Worm (Caenorhabditis elegans) whole organism, midembryonic: ENCODE measurements around the gene lgc-8.

Experiments used
- T22C8.4 ChIP-seq: fragments of 200-800 bp; sonication (Bioruptor generic); IDR thresholded peaks from 2 replicates; pipeline ENCODE4 v1.3.6; 2022; ENCODE audit warnings: missing genetic modification characterization, missing compliant biosample characterization
- cog-1 ChIP-seq: sonication (generic microtip); optimal IDR thresholded peaks from 2 replicates; lab custom pipeline; 2016; ENCODE audit warnings: missing genetic modification characterization, missing compliant biosample characterization
- flt-1 ChIP-seq: fragments of 200-800 bp; sonication (Bioruptor generic); IDR thresholded peaks from 2 replicates; pipeline ENCODE4 v1.3.6; 2022; ENCODE audit warnings: missing genetic modification characterization, missing compliant biosample characterization
- klf-2 ChIP-seq: fragments of 200-800 bp; sonication (Bioruptor generic); conservative IDR thresholded peaks from 2 replicates; pipeline ENCODE4 v1.3.6; 2022; ENCODE audit warnings: missing genetic modification reagents, missing genetic modification characterization, missing compliant biosample characterization
- med-1 ChIP-seq: sonication (generic microtip); optimal IDR thresholded peaks from 2 replicates; lab custom pipeline; 2017; ENCODE audit warnings: missing genetic modification characterization, mild to moderate bottlenecking, missing compliant biosample characterization, antibody characterized with exemption, missing genetic modification reagents; ENCODE audit not compliant: insufficient read depth
- ref-1 ChIP-seq: fragments of 200-800 bp; sonication (Bioruptor generic); conservative IDR thresholded peaks from 2 replicates; pipeline ENCODE4 v1.3.6; 2022; ENCODE audit warnings: missing genetic modification reagents, missing genetic modification characterization, missing compliant biosample characterization
- tab-1 ChIP-seq: fragments of 200-800 bp; sonication (Bioruptor generic); IDR thresholded peaks from 2 replicates; pipeline ENCODE4 v1.3.6; 2022; ENCODE audit warnings: missing genetic modification characterization, missing compliant biosample characterization
- ztf-23 ChIP-seq: fragments of 200-800 bp; sonication (Bioruptor generic); IDR thresholded peaks from 2 replicates; pipeline ENCODE4 v1.3.6; 2022; ENCODE audit warnings: missing genetic modification reagents, missing genetic modification characterization, missing compliant biosample characterization
- ztf-29 ChIP-seq: fragments of 200-800 bp; sonication (Bioruptor generic); IDR thresholded peaks from 2 replicates; pipeline ENCODE4 v1.3.6; 2022; ENCODE audit warnings: missing genetic modification reagents, missing genetic modification characterization, missing compliant biosample characterization

Gene lgc-8

ce11 chrIV:14729272-14729671, 13.7 kb downstream of the lgc-8 start:
- TF ChIP-seq tab-1 (GFP tag; lab: Robert Waterston, UW) (no peak), ref-1 (GFP tag; lab: Robert Waterston, UW) (no peak), ztf-23 (no peak), med-1 (no peak), cog-1 (tag; lab: Kevin White, UChicago) (no peak), flt-1 (GFP tag; lab: Robert Waterston, UW) (no peak), T22C8.4 (GFP tag; lab: Robert Waterston, UW) (no peak), klf-2 (GFP tag; lab: Robert Waterston, UW) (no peak), ztf-29 (GFP tag; lab: Robert Waterston, UW) (no peak)

ce11 chrIV:14741926-14742325, 26.3 kb downstream of the lgc-8 start:
- no peak for TF ChIP-seq med-1
- TF ChIP-seq cog-1 (tag; lab: Kevin White, UChicago): no peak
- no peak for TF ChIP-seq ztf-23
- TF ChIP-seq ref-1 (GFP tag; lab: Robert Waterston, UW): no peak
- no peak for TF ChIP-seq T22C8.4 (GFP tag; lab: Robert Waterston, UW)
- no peak for TF ChIP-seq ztf-29 (GFP tag; lab: Robert Waterston, UW)
- no peak for TF ChIP-seq flt-1 (GFP tag; lab: Robert Waterston, UW)
- no peak for TF ChIP-seq tab-1 (GFP tag; lab: Robert Waterston, UW)
- TF ChIP-seq klf-2 (GFP tag; lab: Robert Waterston, UW): no peak

ce11 chrIV:14754912-14755311, 39.3 kb downstream of the lgc-8 start, which contains the start of gene Y57G11C.499:
TSS of gene Y57G11C.499 (minus strand) at chrIV:14754934.
- no peak for TF ChIP-seq cog-1 (tag; lab: Kevin White, UChicago)
- no peak for TF ChIP-seq klf-2 (GFP tag; lab: Robert Waterston, UW)
- no peak for TF ChIP-seq flt-1 (GFP tag; lab: Robert Waterston, UW)
- TF ChIP-seq ref-1 (GFP tag; lab: Robert Waterston, UW): no peak
- no peak for TF ChIP-seq T22C8.4 (GFP tag; lab: Robert Waterston, UW)
- no peak for TF ChIP-seq tab-1 (GFP tag; lab: Robert Waterston, UW)
- no peak for TF ChIP-seq ztf-29 (GFP tag; lab: Robert Waterston, UW)
- no peak for TF ChIP-seq ztf-23
- no peak for TF ChIP-seq med-1

ce11 chrIV:14757786-14758185, 42.2 kb downstream of the lgc-8 start:
- no peak for TF ChIP-seq cog-1 (tag; lab: Kevin White, UChicago)

ce11 chrIV:14759662-14760061, 44.1 kb downstream of the lgc-8 start:
- TF ChIP-seq klf-2 (GFP tag; lab: Robert Waterston, UW) (no peak), flt-1 (GFP tag; lab: Robert Waterston, UW) (no peak), ztf-23 (no peak), ztf-29 (GFP tag; lab: Robert Waterston, UW) (no peak), ref-1 (GFP tag; lab: Robert Waterston, UW) (no peak), cog-1 (tag; lab: Kevin White, UChicago) (no peak), T22C8.4 (GFP tag; lab: Robert Waterston, UW) (no peak), med-1 (no peak), tab-1 (GFP tag; lab: Robert Waterston, UW) (no peak)

ce11 chrIV:14760845-14761244, 45.2 kb downstream of the lgc-8 start, which contains the start of gene ptp-5.2:
TSS of gene ptp-5.2 (minus strand) at chrIV:14760945.
- no peak for TF ChIP-seq ztf-23
- no peak for TF ChIP-seq med-1
- TF ChIP-seq ref-1 (GFP tag; lab: Robert Waterston, UW): no peak
- TF ChIP-seq tab-1 (GFP tag; lab: Robert Waterston, UW): no peak
- TF ChIP-seq T22C8.4 (GFP tag; lab: Robert Waterston, UW): no peak
- no peak for TF ChIP-seq cog-1 (tag; lab: Kevin White, UChicago)
- TF ChIP-seq flt-1 (GFP tag; lab: Robert Waterston, UW): no peak
- TF ChIP-seq ztf-29 (GFP tag; lab: Robert Waterston, UW): no peak

ce11 chrIV:14763348-14763747, 47.7 kb downstream of the lgc-8 start:
- TF ChIP-seq cog-1 (tag; lab: Kevin White, UChicago): peak; percentile 12

- TF ChIP-seq klf-2 (GFP tag; lab: Robert Waterston, UW) (no peak), ztf-23 (no peak), ztf-29 (GFP tag; lab: Robert Waterston, UW) (no peak), ref-1 (GFP tag; lab: Robert Waterston, UW) (no peak), flt-1 (GFP tag; lab: Robert Waterston, UW) (no peak), T22C8.4 (GFP tag; lab: Robert Waterston, UW) (no peak), med-1 (no peak), tab-1 (GFP tag; lab: Robert Waterston, UW) (no peak), cog-1 (tag; lab: Kevin White, UChicago) (no peak)
Measured at ce11 chrIV:14763938-14764718, 48.5 kb downstream of the lgc-8 start.

ce11 chrIV:14764719-14765173, 49.1 kb downstream of the lgc-8 start:
- TF ChIP-seq klf-2 (GFP tag; lab: Robert Waterston, UW) (no peak), ztf-23 (no peak), tab-1 (GFP tag; lab: Robert Waterston, UW) (no peak), med-1 (no peak), cog-1 (tag; lab: Kevin White, UChicago) (no peak), flt-1 (GFP tag; lab: Robert Waterston, UW) (no peak), ztf-29 (GFP tag; lab: Robert Waterston, UW) (no peak), ref-1 (GFP tag; lab: Robert Waterston, UW) (no peak), T22C8.4 (GFP tag; lab: Robert Waterston, UW) (no peak)

- no peak for TF ChIP-seq tab-1 (GFP tag; lab: Robert Waterston, UW)
- TF ChIP-seq flt-1 (GFP tag; lab: Robert Waterston, UW): no peak
- TF ChIP-seq klf-2 (GFP tag; lab: Robert Waterston, UW): no peak
- TF ChIP-seq ztf-23: no peak
- TF ChIP-seq ref-1 (GFP tag; lab: Robert Waterston, UW): no peak
- TF ChIP-seq ztf-29 (GFP tag; lab: Robert Waterston, UW): no peak
- TF ChIP-seq T22C8.4 (GFP tag; lab: Robert Waterston, UW): no peak
- no peak for TF ChIP-seq med-1
- no peak for TF ChIP-seq cog-1 (tag; lab: Kevin White, UChicago)
Measured at ce11 chrIV:14765336-14765735, 49.7 kb downstream of the lgc-8 start, which contains the start of gene Y57G11C.5. TSS of gene Y57G11C.5 (minus strand) at chrIV:14765436.
